Fruit fly (Drosophila melanogaster) whole organism, embryonic: ENCODE results near the gene HINT1.

Experiments used
- Antp ChIP-seq: fragments of 200-800 bp; sonication (Bioruptor generic); optimal IDR thresholded peaks from 3 replicates; lab custom pipeline; 2016; ENCODE audit warnings: missing biosample characterization, missing genetic modification characterization
- C15 ChIP-seq: fragments of 200-800 bp; sonication (Bioruptor generic); IDR thresholded peaks from 3 replicates; pipeline ENCODE4 v1.3.6; 2022; ENCODE audit warnings: missing biosample characterization, missing genetic modification characterization
- CG10147 ChIP-seq: fragments of 200-800 bp; sonication (Bioruptor generic); optimal IDR thresholded peaks from 2 replicates; lab custom pipeline; 2019; ENCODE audit warnings: missing biosample characterization, mild to moderate bottlenecking, missing genetic modification characterization, moderate library complexity
- CG10274 ChIP-seq: fragments of 200-800 bp; sonication (Bioruptor generic); optimal IDR thresholded peaks from 3 replicates; lab custom pipeline; 2017; ENCODE audit warnings: missing biosample characterization, mild to moderate bottlenecking, missing genetic modification characterization
- CG11504 ChIP-seq: fragments of 200-800 bp; sonication (Bioruptor generic); optimal IDR thresholded peaks from 3 replicates; lab custom pipeline; 2019; ENCODE audit warnings: missing biosample characterization, mild to moderate bottlenecking, missing genetic modification characterization, moderate library complexity
- CG12155 ChIP-seq: fragments of 200-800 bp; sonication (Bioruptor generic); optimal IDR thresholded peaks from 3 replicates; lab custom pipeline; 2016; ENCODE audit warnings: missing biosample characterization, missing genetic modification characterization
- CG12769 ChIP-seq: fragments of 200-800 bp; sonication (Bioruptor generic); optimal IDR thresholded peaks from 2 replicates; lab custom pipeline; 2019; ENCODE audit warnings: missing biosample characterization, mild to moderate bottlenecking, missing genetic modification characterization, moderate library complexity
- CG13424 ChIP-seq: fragments of 200-800 bp; sonication (Bioruptor generic); optimal IDR thresholded peaks from 2 replicates; lab custom pipeline; 2019; ENCODE audit warnings: missing biosample characterization, mild to moderate bottlenecking, missing genetic modification characterization, moderate library complexity
- CG13624 ChIP-seq: fragments of 200-800 bp; sonication (Bioruptor generic); optimal IDR thresholded peaks from 2 replicates; lab custom pipeline; 2016; ENCODE audit warnings: missing biosample characterization, missing genetic modification characterization
- CG17568 ChIP-seq: fragments of 200-800 bp; sonication (Bioruptor generic); optimal IDR thresholded peaks from 2 replicates; lab custom pipeline; 2018; ENCODE audit warnings: missing biosample characterization, mild to moderate bottlenecking, missing genetic modification characterization, moderate library complexity
- CG1792 ChIP-seq: fragments of 200-800 bp; sonication (Bioruptor generic); optimal IDR thresholded peaks from 2 replicates; lab custom pipeline; 2016; ENCODE audit warnings: missing biosample characterization, missing genetic modification characterization
- CG18619 ChIP-seq: fragments of 200-800 bp; sonication (Bioruptor generic); optimal IDR thresholded peaks from 3 replicates; lab custom pipeline; 2017; ENCODE audit warnings: missing biosample characterization, mild to moderate bottlenecking, missing genetic modification characterization
- CG2120 ChIP-seq: fragments of 200-800 bp; sonication (Bioruptor generic); optimal IDR thresholded peaks from 3 replicates; lab custom pipeline; 2016; ENCODE audit warnings: missing biosample characterization, missing genetic modification characterization
- CG2678 ChIP-seq: fragments of 200-800 bp; sonication (Bioruptor generic); optimal IDR thresholded peaks from 3 replicates; lab custom pipeline; 2019; ENCODE audit warnings: missing biosample characterization, mild to moderate bottlenecking, missing genetic modification characterization, moderate library complexity
- CG32532 ChIP-seq: fragments of 200-800 bp; sonication (Bioruptor generic); IDR thresholded peaks from 2 replicates; pipeline ENCODE4 v1.3.6; 2022; ENCODE audit warnings: missing biosample characterization, missing genetic modification characterization
- CG6689 ChIP-seq: fragments of 200-800 bp; sonication (Bioruptor generic); IDR thresholded peaks from 2 replicates; pipeline ENCODE4 v1.3.6; 2022; ENCODE audit warnings: missing biosample characterization, missing genetic modification characterization
- CG6854 ChIP-seq: fragments of 200-800 bp; sonication (Bioruptor generic); optimal IDR thresholded peaks from 3 replicates; lab custom pipeline; 2017; ENCODE audit warnings: missing biosample characterization, mild to moderate bottlenecking, missing genetic modification characterization
- CG7357 ChIP-seq: fragments of 200-800 bp; sonication (Bioruptor generic); IDR thresholded peaks from 3 replicates; pipeline ENCODE4 v1.3.6; 2022; ENCODE audit warnings: missing biosample characterization, missing genetic modification characterization
- CG7786 ChIP-seq: fragments of 200-800 bp; sonication (Bioruptor generic); optimal IDR thresholded peaks from 2 replicates; lab custom pipeline; 2016; ENCODE audit warnings: missing biosample characterization, missing genetic modification characterization
- CG9817 ChIP-seq: fragments of 200-800 bp; sonication (Bioruptor generic); optimal IDR thresholded peaks from 2 replicates; lab custom pipeline; 2018; ENCODE audit warnings: missing biosample characterization, mild to moderate bottlenecking, missing genetic modification characterization, moderate library complexity
- CG9876 ChIP-seq: fragments of 200-800 bp; sonication (Bioruptor generic); optimal IDR thresholded peaks from 2 replicates; lab custom pipeline; 2016; ENCODE audit warnings: missing biosample characterization, missing genetic modification characterization
- D19B ChIP-seq: fragments of 200-800 bp; sonication (Bioruptor generic); optimal IDR thresholded peaks from 2 replicates; lab custom pipeline; 2017; ENCODE audit warnings: missing biosample characterization, mild to moderate bottlenecking, missing genetic modification characterization
- Dip3 ChIP-seq: fragments of 200-800 bp; sonication (Bioruptor generic); optimal IDR thresholded peaks from 3 replicates; lab custom pipeline; 2016; ENCODE audit warnings: missing biosample characterization, missing genetic modification characterization
- Ets65A ChIP-seq: fragments of 200-800 bp; sonication (Bioruptor generic); peaks from one replicate; lab custom pipeline; 2016; ENCODE audit warnings: missing biosample characterization, missing genetic modification characterization
- HLH54F ChIP-seq: fragments of 200-800 bp; sonication (Bioruptor generic); optimal IDR thresholded peaks from 3 replicates; lab custom pipeline; 2016; ENCODE audit warnings: missing biosample characterization, missing genetic modification characterization
- Hand ChIP-seq: fragments of 200-800 bp; sonication (Bioruptor generic); optimal IDR thresholded peaks from 2 replicates; lab custom pipeline; 2017; ENCODE audit warnings: mild to moderate bottlenecking, missing biosample characterization, missing genetic modification reagents, missing genetic modification characterization
- HmgZ ChIP-seq: fragments of 200-800 bp; sonication (Bioruptor generic); optimal IDR thresholded peaks from 2 replicates; lab custom pipeline; 2018; ENCODE audit warnings: missing biosample characterization, mild to moderate bottlenecking, missing genetic modification characterization
- Kr ChIP-seq: fragments of 200-800 bp; sonication (Bioruptor generic); optimal IDR thresholded peaks from 2 replicates; lab custom pipeline; 2017; ENCODE audit warnings: missing biosample characterization, mild to moderate bottlenecking, missing genetic modification characterization
- Med ChIP-seq: fragments of 200-800 bp; sonication (Bioruptor generic); peaks from one replicate; lab custom pipeline; 2016; ENCODE audit warnings: missing biosample characterization, missing genetic modification characterization, mild to moderate bottlenecking, inconsistent platforms, moderate library complexity
- Neu2 ChIP-seq: fragments of 200-800 bp; sonication (Bioruptor generic); optimal IDR thresholded peaks from 3 replicates; lab custom pipeline; 2016; ENCODE audit warnings: missing biosample characterization, missing genetic modification characterization, borderline replicate concordance
- ac ChIP-seq: fragments of 200-800 bp; sonication (Bioruptor generic); optimal IDR thresholded peaks from 3 replicates; lab custom pipeline; 2017; ENCODE audit warnings: missing biosample characterization, mild to moderate bottlenecking, missing genetic modification characterization
- crc ChIP-seq: fragments of 200-800 bp; sonication (Bioruptor generic); optimal IDR thresholded peaks from 2 replicates; lab custom pipeline; 2016; ENCODE audit warnings: missing biosample characterization, missing genetic modification characterization
- cwo ChIP-seq: fragments of 200-800 bp; sonication (Bioruptor generic); optimal IDR thresholded peaks from 3 replicates; lab custom pipeline; 2017; ENCODE audit warnings: missing biosample characterization, missing genetic modification characterization, mild to moderate bottlenecking, moderate library complexity, missing genetic modification reagents
- dmrt99B ChIP-seq: fragments of 200-800 bp; sonication (Bioruptor generic); optimal IDR thresholded peaks from 2 replicates; lab custom pipeline; 2018; ENCODE audit warnings: missing biosample characterization, mild to moderate bottlenecking, missing genetic modification characterization, moderate library complexity
- dpn ChIP-seq, 2 experiments: fragments of 200-800 bp; sonication (Bioruptor generic); optimal IDR thresholded peaks; 3 replicates each; lab custom pipeline; 2016; ENCODE audit warnings: missing biosample characterization in 2 of 2, missing genetic modification characterization in 2 of 2
- eyg ChIP-seq: fragments of 200-800 bp; sonication (Bioruptor generic); optimal IDR thresholded peaks from 3 replicates; lab custom pipeline; 2016; ENCODE audit warnings: missing biosample characterization, missing genetic modification characterization
- fu2 ChIP-seq: fragments of 200-800 bp; sonication (Bioruptor generic); optimal IDR thresholded peaks from 2 replicates; lab custom pipeline; 2016; ENCODE audit warnings: missing biosample characterization, missing genetic modification characterization
- gt ChIP-seq: fragments of 200-800 bp; sonication (Bioruptor generic); IDR thresholded peaks from 2 replicates; pipeline ENCODE4 v1.3.6; 2022; ENCODE audit warnings: missing biosample characterization, missing genetic modification characterization
- klu ChIP-seq: fragments of 200-800 bp; sonication (Bioruptor generic); IDR thresholded peaks from 2 replicates; pipeline ENCODE4 v1.3.6; 2022; ENCODE audit warnings: missing biosample characterization, missing genetic modification characterization
- knrl ChIP-seq: fragments of 200-800 bp; sonication (Bioruptor generic); IDR thresholded peaks from 3 replicates; pipeline ENCODE4 v1.3.6; 2022; ENCODE audit warnings: missing biosample characterization, missing genetic modification characterization; ENCODE audit not compliant: partially characterized antibody
- luna ChIP-seq: fragments of 200-800 bp; sonication (Bioruptor generic); optimal IDR thresholded peaks from 2 replicates; lab custom pipeline; 2016; ENCODE audit warnings: missing biosample characterization, missing genetic modification characterization
- pho ChIP-seq: fragments of 200-800 bp; sonication (Bioruptor generic); optimal IDR thresholded peaks from 2 replicates; lab custom pipeline; 2016; ENCODE audit warnings: missing biosample characterization, missing genetic modification characterization
- sisA ChIP-seq: fragments of 200-800 bp; sonication (Bioruptor generic); IDR thresholded peaks from 2 replicates; pipeline ENCODE4 v1.3.6; 2022; ENCODE audit warnings: missing biosample characterization, missing genetic modification characterization
- slbo ChIP-seq: fragments of 200-800 bp; sonication (Bioruptor generic); IDR thresholded peaks from 2 replicates; pipeline ENCODE4 v1.3.6; 2022; ENCODE audit warnings: missing biosample characterization, missing genetic modification characterization
- ssp ChIP-seq: fragments of 200-800 bp; sonication (Bioruptor generic); IDR thresholded peaks from 2 replicates; pipeline ENCODE4 v1.3.6; 2022; ENCODE audit warnings: missing biosample characterization, missing genetic modification characterization
- twi ChIP-seq: fragments of 200-800 bp; optimal IDR thresholded peaks from 2 replicates; lab custom pipeline; 2019; ENCODE audit warnings: missing biosample characterization, mild to moderate bottlenecking, missing genetic modification characterization, moderate library complexity
- z ChIP-seq: fragments of 200-800 bp; sonication (Bioruptor generic); IDR thresholded peaks from 3 replicates; pipeline ENCODE4 v1.3.6; 2022; ENCODE audit warnings: missing biosample characterization, missing genetic modification characterization
- zfh2 ChIP-seq: fragments of 200-800 bp; sonication (Bioruptor generic); optimal IDR thresholded peaks from 2 replicates; lab custom pipeline; 2016; ENCODE audit warnings: missing biosample characterization, missing genetic modification characterization

HINT1 gene

DNA sequence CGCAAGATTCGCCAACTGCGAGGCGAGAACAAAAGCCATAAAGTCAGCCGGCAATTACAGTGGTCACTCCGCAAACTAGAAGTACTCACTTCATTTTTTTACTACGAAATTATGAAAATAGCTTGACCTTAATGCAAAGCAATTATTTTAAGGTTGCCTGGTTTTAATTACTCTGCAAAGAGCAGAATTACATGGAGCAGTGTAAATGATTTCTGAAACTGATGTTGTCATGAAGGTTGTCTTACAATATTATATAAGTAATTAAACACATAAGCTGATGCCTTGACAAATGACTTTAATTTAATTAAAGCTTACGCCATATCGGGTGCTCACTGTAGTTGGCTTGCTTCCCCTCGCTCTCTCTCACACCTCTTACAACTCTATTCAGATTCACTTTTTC lies 35.7 kb upstream of the HINT1 start (continued):
- TF ChIP-seq Hand (GFP tag; lab: Kevin White, UChicago) (peak; percentile 46), crc (GFP tag; lab: Kevin White, UChicago) (peak; percentile 26), CG13424 (peak; percentile 44), zfh2 (GFP tag; lab: Kevin White, UChicago) (peak; percentile 74), z (GFP tag; lab: Robert Waterston, UW) (no peak), CG9876 (GFP tag; lab: Kevin White, UChicago) (no peak), ac (GFP tag; lab: Kevin White, UChicago) (no peak), CG11504 (tag; lab: Kevin White, UChicago) (peak; percentile 65), HmgZ (tag; lab: Kevin White, UChicago) (peak; percentile 17), CG6854 (GFP tag; lab: Kevin White, UChicago) (peak; percentile 22), CG2120 (GFP tag; lab: Kevin White, UChicago) (peak; percentile 86), CG17568 (GFP tag; lab: Kevin White, UChicago) (no peak), CG9817 (tag; lab: Kevin White, UChicago) (peak; percentile 57), dmrt99B (tag; lab: Kevin White, UChicago) (no peak)

DNA sequence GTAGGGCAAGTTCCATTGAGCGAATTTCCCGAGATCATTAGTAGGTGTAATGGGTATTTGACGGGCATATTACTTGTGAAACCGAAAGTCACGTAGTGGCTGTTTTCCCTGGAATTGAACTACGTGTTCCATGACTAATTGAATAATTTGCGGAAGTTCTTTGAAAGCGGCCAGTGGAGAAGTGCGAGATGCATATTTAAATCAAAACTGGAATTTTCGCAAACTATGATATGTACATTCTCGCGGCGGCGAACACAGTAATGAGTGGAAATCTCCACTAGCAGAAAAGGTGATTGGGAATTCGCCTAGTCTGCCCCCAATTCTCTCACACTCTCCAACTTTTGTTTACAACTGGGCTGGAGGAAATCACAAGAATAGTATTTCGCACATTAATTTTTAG lies 35.0 kb upstream of the HINT1 start:
- TF ChIP-seq CG10274 (peak; percentile 96), Kr (GFP tag; lab: Kevin White, UChicago) (no peak), Ets65A (GFP tag; lab: Kevin White, UChicago) (peak; percentile 43), CG2120 (GFP tag; lab: Kevin White, UChicago) (peak; percentile 63), CG2678 (tag; lab: Kevin White, UChicago) (no peak), zfh2 (GFP tag; lab: Kevin White, UChicago) (peak; percentile 57), Med (GFP tag; lab: Kevin White, UChicago) (peak; percentile 79), knrl (GFP tag; lab: Robert Waterston, UW) (no peak), eyg (GFP tag; lab: Kevin White, UChicago) (no peak), CG12155 (GFP tag; lab: Kevin White, UChicago) (peak; percentile 6), gt (GFP tag; lab: Robert Waterston, UW) (no peak), twi (tag; lab: Kevin White, UChicago) (no peak), CG18619 (peak; percentile 17), fu2 (peak; percentile 38), C15 (GFP tag; lab: Robert Waterston, UW) (0 out of 3 replicates have a peak, but pooled peaks have one; percentile 23), luna (GFP tag; lab: Kevin White, UChicago) (peak; percentile 12), CG1792 (GFP tag; lab: Kevin White, UChicago) (no peak), cwo (GFP tag; lab: Kevin White, UChicago) (no peak), slbo (GFP tag; lab: Robert Waterston, UW) (peak; percentile 32; the same call in 1 of the 2 replicates), sisA (GFP tag; lab: Robert Waterston, UW) (0 out of 2 replicates have a peak, but pooled peaks have one; percentile 7), CG7786 (GFP tag; lab: Kevin White, UChicago) (peak; percentile 21), HLH54F (peak; percentile 35), Neu2 (no peak), CG6689 (GFP tag; lab: Robert Waterston, UW) (0 out of 2 replicates have a peak, but pooled peaks have one; percentile 11), ssp (GFP tag; lab: Robert Waterston, UW) (no peak), CG13624 (GFP tag; lab: Kevin White, UChicago) (peak; percentile 11), ac (GFP tag; lab: Kevin White, UChicago) (no peak), pho (GFP tag; lab: Kevin White, UChicago) (peak; percentile 44), CG10147 (peak; percentile 37), Antp (GFP tag; lab: Kevin White, UChicago) (peak; percentile 11), CG7357 (GFP tag; lab: Robert Waterston, UW) (0 out of 3 replicates have a peak, but pooled peaks have one; percentile 27), klu (GFP tag; lab: Robert Waterston, UW) (0 out of 2 replicates have a peak, but pooled peaks have one; percentile 29), CG32532 (GFP tag; lab: Robert Waterston, UW) (peak; percentile 52; the same call in 1 of the 2 replicates), dpn (GFP tag; optimal IDR thresholded peaks at IDR 0.05; lab: Kevin White, UChicago) (peak in 1 of 2 experiments; percentile 14), D19B (peak; percentile 17), CG12769 (peak; percentile 47), Dip3 (GFP tag; lab: Kevin White, UChicago) (peak; percentile 36)
